Fruit fly (Drosophila melanogaster) whole organism, embryonic: ENCODE results near the gene CG43094.

Experiments used
- Antp ChIP-seq: fragments of 200-800 bp; sonication (Bioruptor generic); optimal IDR thresholded peaks from 3 replicates; lab custom pipeline; 2016; ENCODE audit warnings: missing biosample characterization, missing genetic modification characterization
- Atf-2 ChIP-seq: fragments of 200-800 bp; sonication (Bioruptor generic); optimal IDR thresholded peaks from 2 replicates; lab custom pipeline; 2016; ENCODE audit warnings: missing biosample characterization, missing genetic modification characterization
- Bteb2 ChIP-seq: fragments of 200-800 bp; sonication (Bioruptor generic); optimal IDR thresholded peaks from 2 replicates; lab custom pipeline; 2016; ENCODE audit warnings: missing biosample characterization, missing genetic modification characterization
- CG10274 ChIP-seq: fragments of 200-800 bp; sonication (Bioruptor generic); optimal IDR thresholded peaks from 3 replicates; lab custom pipeline; 2017; ENCODE audit warnings: missing biosample characterization, mild to moderate bottlenecking, missing genetic modification characterization
- CG10366 ChIP-seq: fragments of 200-800 bp; sonication (Bioruptor generic); IDR thresholded peaks from 2 replicates; pipeline ENCODE4 v1.3.6; 2022; ENCODE audit warnings: missing biosample characterization, missing genetic modification characterization
- CG10979 ChIP-seq: fragments of 200-800 bp; sonication (Bioruptor generic); optimal IDR thresholded peaks from 2 replicates; lab custom pipeline; 2018; ENCODE audit warnings: missing biosample characterization, mild to moderate bottlenecking, missing genetic modification characterization, moderate library complexity
- CG12299 ChIP-seq: fragments of 200-800 bp; sonication (Bioruptor generic); optimal IDR thresholded peaks from 2 replicates; lab custom pipeline; 2018; ENCODE audit warnings: missing biosample characterization, mild to moderate bottlenecking, missing genetic modification characterization
- CG12391 ChIP-seq: fragments of 200-800 bp; sonication (Bioruptor generic); optimal IDR thresholded peaks from 3 replicates; lab custom pipeline; 2018; ENCODE audit warnings: missing biosample characterization, mild to moderate bottlenecking, missing genetic modification characterization, moderate library complexity
- CG15073 ChIP-seq: fragments of 200-800 bp; sonication (Bioruptor generic); optimal IDR thresholded peaks from 2 replicates; lab custom pipeline; 2016; ENCODE audit warnings: missing biosample characterization, missing genetic modification characterization
- CG15601 ChIP-seq: fragments of 200-800 bp; sonication (Bioruptor generic); optimal IDR thresholded peaks from 3 replicates; lab custom pipeline; 2019; ENCODE audit warnings: missing biosample characterization, mild to moderate bottlenecking, missing genetic modification characterization, moderate library complexity
- CG16815 ChIP-seq: fragments of 200-800 bp; sonication (Bioruptor generic); optimal IDR thresholded peaks from 3 replicates; lab custom pipeline; 2017; ENCODE audit warnings: missing biosample characterization, mild to moderate bottlenecking, missing genetic modification characterization
- CG2678 ChIP-seq: fragments of 200-800 bp; sonication (Bioruptor generic); optimal IDR thresholded peaks from 3 replicates; lab custom pipeline; 2019; ENCODE audit warnings: missing biosample characterization, mild to moderate bottlenecking, missing genetic modification characterization, moderate library complexity
- CG31388 ChIP-seq: fragments of 200-800 bp; sonication (Bioruptor generic); optimal IDR thresholded peaks from 2 replicates; lab custom pipeline; 2016; ENCODE audit warnings: missing biosample characterization, missing genetic modification characterization
- CG31441 ChIP-seq: fragments of 200-800 bp; sonication (Bioruptor generic); IDR thresholded peaks from 2 replicates; pipeline ENCODE4 v1.3.6; 2022; ENCODE audit warnings: missing biosample characterization, missing genetic modification characterization
- CG32532 ChIP-seq: fragments of 200-800 bp; sonication (Bioruptor generic); IDR thresholded peaks from 2 replicates; pipeline ENCODE4 v1.3.6; 2022; ENCODE audit warnings: missing biosample characterization, missing genetic modification characterization
- CG34376 ChIP-seq: fragments of 200-800 bp; sonication (Bioruptor generic); optimal IDR thresholded peaks from 2 replicates; lab custom pipeline; 2018; ENCODE audit warnings: missing biosample characterization, mild to moderate bottlenecking, missing genetic modification characterization
- CG6175 ChIP-seq: fragments of 200-800 bp; sonication (Bioruptor generic); IDR thresholded peaks from 3 replicates; pipeline ENCODE4 v1.3.6; 2022; ENCODE audit warnings: missing biosample characterization, missing genetic modification characterization
- CG6254 ChIP-seq: fragments of 200-800 bp; sonication (Bioruptor generic); optimal IDR thresholded peaks from 3 replicates; lab custom pipeline; 2017; ENCODE audit warnings: mild to moderate bottlenecking, missing biosample characterization, missing genetic modification reagents, missing genetic modification characterization
- CG7745 ChIP-seq: fragments of 200-800 bp; sonication (Bioruptor generic); optimal IDR thresholded peaks from 2 replicates; lab custom pipeline; 2018; ENCODE audit warnings: missing biosample characterization, mild to moderate bottlenecking, missing genetic modification characterization, moderate library complexity
- CG8281 ChIP-seq: fragments of 200-800 bp; sonication (Bioruptor generic); optimal IDR thresholded peaks from 2 replicates; lab custom pipeline; 2018; ENCODE audit warnings: missing biosample characterization, mild to moderate bottlenecking, missing genetic modification characterization, moderate library complexity
- CG8290 ChIP-seq, 3 experiments: fragments of 200-800 bp; sonication (Bioruptor generic); optimal IDR thresholded peaks; 2 replicates each; lab custom pipeline; 2016 to 2019; ENCODE audit warnings: missing biosample characterization in 3 of 3, missing genetic modification characterization in 3 of 3, mild to moderate bottlenecking in 2 of 3, moderate library complexity in 1 of 3
- Chrac-16 ChIP-seq: fragments of 200-800 bp; sonication (Bioruptor generic); optimal IDR thresholded peaks from 3 replicates; lab custom pipeline; 2016; ENCODE audit warnings: missing biosample characterization, missing genetic modification characterization
- D19B ChIP-seq: fragments of 200-800 bp; sonication (Bioruptor generic); optimal IDR thresholded peaks from 2 replicates; lab custom pipeline; 2017; ENCODE audit warnings: missing biosample characterization, mild to moderate bottlenecking, missing genetic modification characterization
- Gug ChIP-seq: fragments of 200-800 bp; sonication (Bioruptor generic); IDR thresholded peaks from 4 replicates; pipeline ENCODE4 v1.3.6; 2022; ENCODE audit warnings: missing biosample characterization, missing genetic modification characterization
- H15 ChIP-seq: fragments of 200-800 bp; sonication (Bioruptor generic); IDR thresholded peaks from 3 replicates; pipeline ENCODE4 v1.3.6; 2022; ENCODE audit warnings: missing biosample characterization, missing genetic modification characterization
- Hr3 ChIP-seq: fragments of 200-800 bp; sonication (Bioruptor generic); optimal IDR thresholded peaks from 3 replicates; lab custom pipeline; 2016; ENCODE audit warnings: missing biosample characterization, missing genetic modification characterization
- Nf-YC ChIP-seq: fragments of 200-800 bp; optimal IDR thresholded peaks from 3 replicates; lab custom pipeline; 2019; ENCODE audit warnings: missing biosample characterization, mild to moderate bottlenecking, missing genetic modification characterization, moderate library complexity
- PHDP ChIP-seq: fragments of 200-800 bp; sonication (Bioruptor generic); optimal IDR thresholded peaks from 3 replicates; lab custom pipeline; 2018; ENCODE audit warnings: missing biosample characterization, mild to moderate bottlenecking, missing genetic modification characterization, moderate library complexity
- Sin3A ChIP-seq: fragments of >200 bp; optimal IDR thresholded peaks from 2 replicates; lab custom pipeline; 2018
- Six4 ChIP-seq: fragments of 200-800 bp; sonication (Bioruptor generic); optimal IDR thresholded peaks from 2 replicates; lab custom pipeline; 2016; ENCODE audit warnings: missing biosample characterization, missing genetic modification characterization
- Sry-β ChIP-seq: fragments of 200-800 bp; sonication (Bioruptor generic); optimal IDR thresholded peaks from 2 replicates; lab custom pipeline; 2018; ENCODE audit warnings: missing biosample characterization, mild to moderate bottlenecking, missing genetic modification characterization, moderate library complexity
- Stat92E ChIP-seq, 3 experiments: fragments of >200 bp in 2 of 3; fragments of 200-800 bp in 1 of 3; sonication (Bioruptor generic) in 1 of 3; optimal IDR thresholded peaks; 2 replicates each; lab custom pipeline; 2017 to 2019; ENCODE audit warnings: missing biosample characterization in 3 of 3, missing genetic modification characterization in 3 of 3, mild to moderate bottlenecking in 1 of 3, moderate library complexity in 1 of 3
- Usf ChIP-seq: fragments of 200-800 bp; sonication (Bioruptor generic); optimal IDR thresholded peaks from 2 replicates; lab custom pipeline; 2017; ENCODE audit warnings: missing genotype, missing biosample characterization, missing genetic modification characterization
- caup ChIP-seq: fragments of 200-800 bp; sonication (Bioruptor generic); optimal IDR thresholded peaks from 3 replicates; lab custom pipeline; 2017; ENCODE audit warnings: missing biosample characterization, mild to moderate bottlenecking, missing genetic modification characterization, moderate library complexity; ENCODE audit not compliant: severe bottlenecking
- crp ChIP-seq, 2 experiments: fragments of 200-800 bp; sonication (Bioruptor generic); optimal IDR thresholded peaks; 2 replicates in 1 of 2; 3 replicates in 1 of 2; lab custom pipeline; 2017; ENCODE audit warnings: missing biosample characterization in 2 of 2, missing genetic modification characterization in 2 of 2, mild to moderate bottlenecking in 1 of 2, moderate library complexity in 1 of 2
- danr ChIP-seq: fragments of 200-800 bp; sonication (Bioruptor generic); IDR thresholded peaks from 2 replicates; pipeline ENCODE4 v1.3.6; 2022; ENCODE audit warnings: missing biosample characterization, missing genetic modification characterization
- dmrt99B ChIP-seq: fragments of 200-800 bp; sonication (Bioruptor generic); optimal IDR thresholded peaks from 2 replicates; lab custom pipeline; 2018; ENCODE audit warnings: missing biosample characterization, mild to moderate bottlenecking, missing genetic modification characterization, moderate library complexity
- jing ChIP-seq: fragments of 200-800 bp; sonication (Bioruptor generic); optimal IDR thresholded peaks from 2 replicates; lab custom pipeline; 2018; ENCODE audit warnings: missing biosample characterization, mild to moderate bottlenecking, missing genetic modification characterization
- lola ChIP-seq, 3 experiments: fragments of >200 bp in 2 of 3; fragments of 200-800 bp in 1 of 3; sonication (Bioruptor generic) in 1 of 3; optimal IDR thresholded peaks; 2 replicates each; lab custom pipeline; 2017 to 2019; ENCODE audit warnings: missing biosample characterization in 3 of 3, missing genetic modification characterization in 3 of 3, mild to moderate bottlenecking in 1 of 3, moderate library complexity in 1 of 3
- maf-S ChIP-seq: fragments of 200-800 bp; sonication (Bioruptor generic); optimal IDR thresholded peaks from 2 replicates; lab custom pipeline; 2016; ENCODE audit warnings: missing biosample characterization, missing genetic modification characterization
- onecut ChIP-seq: fragments of 200-800 bp; sonication (Bioruptor generic); IDR thresholded peaks from 2 replicates; pipeline ENCODE4 v1.3.6; 2022; ENCODE audit warnings: missing biosample characterization, missing genetic modification characterization
- otp ChIP-seq: fragments of 200-800 bp; sonication (Bioruptor generic); IDR thresholded peaks from 3 replicates; pipeline ENCODE4, ENCODE4 v1.3.6; 2022; ENCODE audit warnings: missing biosample characterization, missing genetic modification characterization
- pho ChIP-seq: fragments of 200-800 bp; sonication (Bioruptor generic); optimal IDR thresholded peaks from 2 replicates; lab custom pipeline; 2016; ENCODE audit warnings: missing biosample characterization, missing genetic modification characterization
- pita ChIP-seq: fragments of 200-800 bp; sonication (Bioruptor generic); optimal IDR thresholded peaks from 2 replicates; lab custom pipeline; 2017; ENCODE audit warnings: missing biosample characterization, mild to moderate bottlenecking, missing genetic modification characterization
- sens ChIP-seq: fragments of 200-800 bp; sonication (Bioruptor generic); peaks from one replicate; lab custom pipeline; 2016; ENCODE audit warnings: missing biosample characterization, missing genetic modification characterization
- sima ChIP-seq: fragments of 200-800 bp; sonication (Bioruptor generic); optimal IDR thresholded peaks from 2 replicates; lab custom pipeline; 2016; ENCODE audit warnings: missing biosample characterization, missing genetic modification characterization
- wor ChIP-seq: fragments of 200-800 bp; sonication (Bioruptor generic); IDR thresholded peaks from 2 replicates; pipeline ENCODE4 v1.3.6; 2022; ENCODE audit warnings: missing biosample characterization, missing genetic modification characterization
- z ChIP-seq: fragments of 200-800 bp; sonication (Bioruptor generic); IDR thresholded peaks from 3 replicates; pipeline ENCODE4 v1.3.6; 2022; ENCODE audit warnings: missing biosample characterization, missing genetic modification characterization

The CG43094 gene

dm6 chr3R:22724149-22724973 lies 46.4 kb downstream of the CG43094 start, which contains the start of gene Irp-1A (continued):
- TF ChIP-seq pita (no peak), pho (peak; percentile 52), Bteb2 (GFP tag; lab: Kevin White, UChicago) (no peak), CG16815 (peak; percentile 12), wor (peak; percentile 48), Hr3 (GFP tag; lab: Kevin White, UChicago) (peak; percentile 72), CG31441 (GFP tag; lab: Robert Waterston, UW) (peak; percentile 87), otp (GFP tag; lab: Robert Waterston, UW) (no peak), CG15073 (GFP tag; lab: Kevin White, UChicago) (no peak), danr (GFP tag; lab: Robert Waterston, UW) (no peak), sens (peak; percentile 90), CG2678 (tag; lab: Kevin White, UChicago) (peak; percentile 87), z (no peak), Stat92E (GFP tag; optimal IDR thresholded peaks at IDR 0.05; lab: Kevin White, UChicago) (no peak), CG6175 (no peak), sima (GFP tag; lab: Kevin White, UChicago) (no peak), caup (GFP tag; lab: Kevin White, UChicago) (peak; percentile 62), Sin3A (lab: Kevin White, UChicago) (peak; percentile 2), Gug (GFP tag; lab: Robert Waterston, UW) (peak; percentile 41; the same call in 1 of the 4 replicates), maf-S (GFP tag; lab: Kevin White, UChicago) (no peak), dmrt99B (tag; lab: Kevin White, UChicago) (peak; percentile 83), Nf-YC (tag; lab: Kevin White, UChicago) (peak; percentile 63), Sry-β (GFP tag; lab: Kevin White, UChicago) (peak; percentile 56), Usf (peak; percentile 13), crp (GFP tag; optimal IDR thresholded peaks at IDR 0.05; lab: Kevin White, UChicago) (peak in 1 of 2 experiments; percentile 7), D19B (GFP tag; lab: Kevin White, UChicago) (peak; percentile 23), CG31388 (peak; percentile 31), CG12391 (peak; percentile 91), onecut (GFP tag; lab: Robert Waterston, UW) (peak; percentile 58), lola (GFP tag; optimal IDR thresholded peaks at IDR 0.05; lab: Kevin White, UChicago) (peak in 1 of 3 experiments; percentile 71), CG32532 (GFP tag; lab: Robert Waterston, UW) (peak; percentile 89), jing (GFP tag; lab: Kevin White, UChicago) (no peak), Chrac-16 (peak; percentile 57), CG15601 (tag; lab: Kevin White, UChicago) (peak; percentile 70), H15 (peak; percentile 45; the same call in 1 of the 3 replicates), Six4 (GFP tag; lab: Kevin White, UChicago) (peak; percentile 71), CG8290 (GFP tag; optimal IDR thresholded peaks at IDR 0.05; lab: Kevin White, UChicago) (peak; percentile 61), CG8290 (tag; optimal IDR thresholded peaks at IDR 0.05; lab: Kevin White, UChicago) (peak in 1 of 2 experiments; percentile 83), Antp (GFP tag; lab: Kevin White, UChicago) (peak; percentile 19), CG34376 (peak; percentile 7), CG10979 (peak; percentile 80), Atf-2 (no peak), PHDP (tag; lab: Kevin White, UChicago) (peak; percentile 90), CG10274 (GFP tag; lab: Kevin White, UChicago) (no peak), CG7745 (tag; lab: Kevin White, UChicago) (no peak), CG6254 (no peak), CG12299 (tag; lab: Kevin White, UChicago) (peak; percentile 62), CG8281 (tag; lab: Kevin White, UChicago) (no peak), CG10366 (GFP tag; lab: Robert Waterston, UW) (peak; percentile 65)
